Worm (Caenorhabditis elegans) whole organism, mixed stage, embryonic: ENCODE measurements around the gene T09F5.2.

Source experiments
- bed-3 ChIP-seq: fragments of 200-800 bp; sonication (Bioruptor generic); optimal IDR thresholded peaks from 3 replicates; lab custom pipeline; 2018; ENCODE audit warnings: mild to moderate bottlenecking, missing genetic modification characterization, moderate library complexity, missing compliant biosample characterization
- blmp-1 ChIP-seq: fragments of 150-350 bp; optimal IDR thresholded peaks from 2 replicates; lab custom pipeline; 2014; ENCODE audit warnings: missing biosample characterization, missing genetic modification characterization
- ceh-39 ChIP-seq: fragments of 150-350 bp; optimal IDR thresholded peaks from 2 replicates; lab custom pipeline; 2014; ENCODE audit warnings: missing biosample characterization, missing genetic modification characterization
- ceh-43 ChIP-seq: fragments of 200-800 bp; sonication (Bioruptor generic); optimal IDR thresholded peaks from 2 replicates; lab custom pipeline; 2018; ENCODE audit warnings: mild to moderate bottlenecking, missing genetic modification characterization, moderate library complexity, missing compliant biosample characterization
- ceh-83 ChIP-seq: fragments of 200-800 bp; sonication (Bioruptor generic); optimal IDR thresholded peaks from 2 replicates; lab custom pipeline; 2018; ENCODE audit warnings: mild to moderate bottlenecking, missing genetic modification characterization, missing compliant biosample characterization
- ces-1 ChIP-seq: fragments of 150-350 bp; optimal IDR thresholded peaks from 2 replicates; lab custom pipeline; 2014; ENCODE audit warnings: missing biosample characterization, missing genetic modification reagents, missing genetic modification characterization
- cnd-1 ChIP-seq: fragments of 200-800 bp; sonication (Bioruptor generic); optimal IDR thresholded peaks from 2 replicates; lab custom pipeline; 2018; ENCODE audit warnings: mild to moderate bottlenecking, missing genetic modification characterization, missing compliant biosample characterization
- drap-1 ChIP-seq: fragments of 200-800 bp; sonication (Bioruptor generic); optimal IDR thresholded peaks from 3 replicates; lab custom pipeline; 2018; ENCODE audit warnings: mild to moderate bottlenecking, missing genetic modification characterization, missing compliant biosample characterization
- elt-1 ChIP-seq: sonication (generic microtip); optimal IDR thresholded peaks from 2 replicates; lab custom pipeline; 2017; ENCODE audit warnings: missing genetic modification characterization, mild to moderate bottlenecking, missing compliant biosample characterization, antibody characterized with exemption, moderate library complexity, borderline replicate concordance; ENCODE audit not compliant: insufficient read depth
- elt-3 ChIP-seq: fragments of 150-350 bp; optimal IDR thresholded peaks from 2 replicates; lab custom pipeline; 2014; ENCODE audit warnings: missing biosample characterization, missing genetic modification characterization
- flh-1 ChIP-seq: fragments of 200-800 bp; sonication (Bioruptor generic); optimal IDR thresholded peaks from 2 replicates; lab custom pipeline; 2018; ENCODE audit warnings: mild to moderate bottlenecking, missing genetic modification characterization, moderate library complexity, missing compliant biosample characterization
- ham-2 ChIP-seq: fragments of 200-800 bp; sonication (Bioruptor generic); optimal IDR thresholded peaks from 2 replicates; lab custom pipeline; 2018; ENCODE audit warnings: mild to moderate bottlenecking, missing genetic modification characterization, missing compliant biosample characterization
- hlh-1 ChIP-seq: fragments of 150-350 bp; optimal IDR thresholded peaks from 2 replicates; lab custom pipeline; 2014; ENCODE audit warnings: missing biosample characterization, missing genetic modification reagents, missing genetic modification characterization
- lin-32 ChIP-seq: fragments of 200-800 bp; sonication (Bioruptor generic); optimal IDR thresholded peaks from 2 replicates; lab custom pipeline; 2018; ENCODE audit warnings: mild to moderate bottlenecking, missing genetic modification characterization, missing compliant biosample characterization
- lsy-2 ChIP-seq: fragments of 150-350 bp; optimal IDR thresholded peaks from 2 replicates; lab custom pipeline; 2014; ENCODE audit warnings: missing biosample characterization, missing genetic modification characterization
- mab-5 ChIP-seq: fragments of 150-350 bp; optimal IDR thresholded peaks from 2 replicates; lab custom pipeline; 2014; ENCODE audit warnings: missing biosample characterization, missing genetic modification characterization
- mep-1 ChIP-seq: fragments of 150-350 bp; optimal IDR thresholded peaks from 2 replicates; lab custom pipeline; 2017; ENCODE audit warnings: missing biosample characterization, missing genetic modification reagents, missing genetic modification characterization, inconsistent platforms
- mls-2 ChIP-seq: sonication (generic microtip); optimal IDR thresholded peaks from 2 replicates; lab custom pipeline; 2016; ENCODE audit warnings: mild to moderate bottlenecking, missing genetic modification characterization, moderate library complexity, missing compliant biosample characterization
- nhr-12 ChIP-seq: fragments of 150-350 bp; optimal IDR thresholded peaks from 2 replicates; lab custom pipeline; 2014; ENCODE audit warnings: missing biosample characterization, missing genetic modification characterization
- nhr-237 ChIP-seq: fragments of 150-350 bp; optimal IDR thresholded peaks from 2 replicates; lab custom pipeline; 2014; ENCODE audit warnings: missing biosample characterization, missing genetic modification characterization
- nhr-76 ChIP-seq: sonication (generic microtip); optimal IDR thresholded peaks from 2 replicates; lab custom pipeline; 2017; ENCODE audit warnings: missing biosample characterization, missing genetic modification characterization
- pha-4 ChIP-seq: fragments of 150-350 bp; optimal IDR thresholded peaks from 2 replicates; lab custom pipeline; 2018; ENCODE audit warnings: missing biosample characterization, missing genetic modification reagents, missing genetic modification characterization
- sem-2 ChIP-seq: fragments of 200-800 bp; sonication (Bioruptor generic); optimal IDR thresholded peaks from 2 replicates; lab custom pipeline; 2018; ENCODE audit warnings: mild to moderate bottlenecking, missing genetic modification characterization, missing compliant biosample characterization
- snpc-4 ChIP-seq: fragments of 150-350 bp; optimal IDR thresholded peaks from 2 replicates; lab custom pipeline; 2014; ENCODE audit warnings: missing biosample characterization, missing genetic modification characterization
- sptf-1 ChIP-seq: sonication (generic microtip); optimal IDR thresholded peaks from 2 replicates; lab custom pipeline; 2017; ENCODE audit warnings: mild to moderate bottlenecking, missing genetic modification characterization, moderate library complexity, missing compliant biosample characterization
- tbx-8 ChIP-seq: fragments of 200-800 bp; sonication (Bioruptor generic); optimal IDR thresholded peaks from 2 replicates; lab custom pipeline; 2018; ENCODE audit warnings: mild to moderate bottlenecking, missing genetic modification characterization, moderate library complexity, missing compliant biosample characterization
- unc-120 ChIP-seq: sonication (generic microtip); optimal IDR thresholded peaks from 2 replicates; lab custom pipeline; 2017; ENCODE audit warnings: missing genetic modification characterization, missing compliant biosample characterization; ENCODE audit not compliant: poor library complexity, severe bottlenecking
- unc-39 ChIP-seq: fragments of 150-350 bp; optimal IDR thresholded peaks from 2 replicates; lab custom pipeline; 2014; ENCODE audit warnings: missing biosample characterization, missing genetic modification characterization
- unc-62 ChIP-seq: fragments of 150-350 bp; optimal IDR thresholded peaks from 2 replicates; lab custom pipeline; 2014; ENCODE audit warnings: missing biosample characterization, missing genetic modification reagents, missing genetic modification characterization
- ztf-11 ChIP-seq: fragments of 150-350 bp; optimal IDR thresholded peaks from 2 replicates; lab custom pipeline; 2014; ENCODE audit warnings: missing biosample characterization, missing genetic modification characterization

T09F5.2 gene

ce11 chrV:15143285-15143684 is 7.5 kb upstream of the T09F5.2 start, which contains the start of gene K08F9.1:
TSS of gene K08F9.1 (minus strand) at chrV:15143385.
- TF ChIP-seq mab-5 (tag; lab: Kevin White, UChicago) (no peak), ceh-39 (tag; lab: Kevin White, UChicago) (no peak), ceh-43 (no peak), sem-2 (no peak), bed-3 (GFP tag; lab: Kevin White, UChicago) (no peak), lin-32 (GFP tag; lab: Kevin White, UChicago) (no peak), ces-1 (GFP tag; lab: Kevin White, UChicago) (no peak), elt-3 (tag; lab: Kevin White, UChicago) (no peak)

ce11 chrV:15143798-15144197 is 7.0 kb upstream of the T09F5.2 start, which contains the start of gene K08F9.4:
TSS of gene K08F9.4 (plus strand) at chrV:15144019.
- TF ChIP-seq sptf-1 (tag; lab: Kevin White, UChicago) (no peak), ces-1 (GFP tag; lab: Kevin White, UChicago) (peak; percentile 59), nhr-12 (no peak), mab-5 (tag; lab: Kevin White, UChicago) (no peak), pha-4 (tag; lab: Kevin White, UChicago) (peak; percentile 73), mep-1 (peak; percentile 63), ztf-11 (no peak), unc-62 (no peak), bed-3 (GFP tag; lab: Kevin White, UChicago) (no peak), blmp-1 (tag; lab: Kevin White, UChicago) (peak; percentile 98), lsy-2 (tag; lab: Kevin White, UChicago) (peak; percentile 55), hlh-1 (tag; lab: Kevin White, UChicago) (peak; percentile 2)

ce11 chrV:15147776-15148175 is 3.0 kb upstream of the T09F5.2 start, which contains the start of gene T09F5.20:
TSS of gene T09F5.20 (minus strand) at chrV:15147876.
- TF ChIP-seq ceh-43 (no peak), cnd-1 (tag; lab: Kevin White, UChicago) (no peak), ham-2 (GFP tag; lab: Kevin White, UChicago) (no peak), snpc-4 (tag; lab: Kevin White, UChicago) (no peak), pha-4 (tag; lab: Kevin White, UChicago) (no peak), hlh-1 (tag; lab: Kevin White, UChicago) (no peak), sptf-1 (tag; lab: Kevin White, UChicago) (no peak), unc-39 (no peak), nhr-12 (no peak), ztf-11 (no peak), ces-1 (GFP tag; lab: Kevin White, UChicago) (no peak), mls-2 (tag; lab: Kevin White, UChicago) (no peak)

- no peak for TF ChIP-seq ces-1 (GFP tag; lab: Kevin White, UChicago)
- no peak for TF ChIP-seq blmp-1 (tag; lab: Kevin White, UChicago)
- TF ChIP-seq unc-120 (tag; lab: Kevin White, UChicago) = no peak
- no peak for TF ChIP-seq bed-3 (GFP tag; lab: Kevin White, UChicago)
- peak; percentile 60 for TF ChIP-seq elt-1
Observed at ce11 chrV:15148800-15149199, 2.0 kb upstream of the T09F5.2 start, which contains the start of gene T09F5.1. TSS of gene T09F5.1 (plus strand) at chrV:15149100.

- TF ChIP-seq bed-3 (GFP tag; lab: Kevin White, UChicago) (no peak), unc-39 (no peak), mls-2 (tag; lab: Kevin White, UChicago) (no peak), hlh-1 (tag; lab: Kevin White, UChicago) (no peak), tbx-8 (GFP tag; lab: Kevin White, UChicago) (no peak), nhr-237 (no peak), sem-2 (no peak), ztf-11 (no peak), nhr-12 (no peak)
- TF ChIP-seq, all 35 proteins: peak for 0
Observed at ce11 chrV:15150176-15150575, 585 bp upstream of the T09F5.2 start.

- no peak for TF ChIP-seq lin-32 (GFP tag; lab: Kevin White, UChicago)
- TF ChIP-seq cnd-1 (tag; lab: Kevin White, UChicago) = no peak
- no peak for TF ChIP-seq nhr-76
- TF ChIP-seq sem-2 = no peak
- TF ChIP-seq mls-2 (tag; lab: Kevin White, UChicago) = no peak
- no peak for TF ChIP-seq flh-1 (GFP tag; lab: Kevin White, UChicago)
- TF ChIP-seq pha-4 (tag; lab: Kevin White, UChicago) = no peak
- no peak for TF ChIP-seq elt-1
- no peak for TF ChIP-seq mab-5 (tag; lab: Kevin White, UChicago)
- no peak for TF ChIP-seq ceh-83 (GFP tag; lab: Kevin White, UChicago)
- TF ChIP-seq unc-120 (tag; lab: Kevin White, UChicago) = no peak
- TF ChIP-seq hlh-1 (tag; lab: Kevin White, UChicago) = no peak
- no peak for TF ChIP-seq drap-1 (GFP tag; lab: Kevin White, UChicago)
Observed at ce11 chrV:15152010-15152409, 1.2 kb downstream of the T09F5.2 start.
